Fruit fly (Drosophila melanogaster): ENCODE measurements around the gene CG42613.

CG42613 gene

dm6 chr3R:18983614-18984185 lies 54.7 kb downstream of the CG42613 start, which contains the start of the genes snRNP-U1-C and gukh (continued):
- no peak for TF ChIP-seq spab (GFP tag; optimal IDR thresholded peaks at IDR 0.05)
- TF ChIP-seq CG34406 (GFP tag; optimal IDR thresholded peaks at IDR 0.05): peak; percentile 83
- TF ChIP-seq CG7368 (GFP tag; optimal IDR thresholded peaks at IDR 0.05): peak; percentile 49
- TF ChIP-seq acj6 (GFP tag; optimal IDR thresholded peaks at IDR 0.05): peak; percentile 83
- no peak for TF ChIP-seq Blimp-1 (GFP tag; optimal IDR thresholded peaks at IDR 0.05)
- no peak for TF ChIP-seq CG6808 (GFP tag; optimal IDR thresholded peaks at IDR 0.05)
- TF ChIP-seq eg (GFP tag; IDR thresholded peaks at IDR 0.05): peak; percentile 90
- peak; percentile 74 for TF ChIP-seq CG32006 (GFP tag; optimal IDR thresholded peaks at IDR 0.05)
- TF ChIP-seq Sox14 (GFP tag; optimal IDR thresholded peaks at IDR 0.05): peak; percentile 63
- peak; percentile 78 for TF ChIP-seq Smox (GFP tag; optimal IDR thresholded peaks at IDR 0.05)
- TF ChIP-seq CG1621 (tag; optimal IDR thresholded peaks at IDR 0.05): no peak
- peak; percentile 73 for TF ChIP-seq svp (GFP tag)
- peak; percentile 61; the same call in 1 of the 2 replicates for TF ChIP-seq CG11294 (GFP tag; IDR thresholded peaks at IDR 0.05)
- TF ChIP-seq CG6276 (GFP tag; optimal IDR thresholded peaks at IDR 0.05): no peak
- TF ChIP-seq CG3032 (tag; optimal IDR thresholded peaks at IDR 0.05): peak; percentile 68
- peak; percentile 66 for TF ChIP-seq Sox15 (GFP tag; optimal IDR thresholded peaks at IDR 0.05)
- no peak for TF ChIP-seq fd85E (GFP tag; optimal IDR thresholded peaks at IDR 0.05)
- TF ChIP-seq CG4318 (GFP tag; optimal IDR thresholded peaks at IDR 0.05): peak; percentile 36
- TF ChIP-seq Eip78C (GFP tag): peak; percentile 79
- peak; percentile 86 for TF ChIP-seq CG6163 (GFP tag; IDR thresholded peaks at IDR 0.05)
- peak; percentile 46 for TF ChIP-seq Ets21C (GFP tag; optimal IDR thresholded peaks at IDR 0.05)
- peak; percentile 76 for TF ChIP-seq CG10631 (GFP tag; optimal IDR thresholded peaks at IDR 0.05)
- peak; percentile 78 for TF ChIP-seq Sox102F (GFP tag; optimal IDR thresholded peaks at IDR 0.05)
- TF ChIP-seq CG8632 (GFP tag; optimal IDR thresholded peaks at IDR 0.05): peak; percentile 71
- TF ChIP-seq dac (GFP tag; optimal IDR thresholded peaks at IDR 0.05): peak; percentile 42
- TF ChIP-seq CG11902 (GFP tag; optimal IDR thresholded peaks at IDR 0.05): peak; percentile 10
- TF ChIP-seq CG6792 (GFP tag; optimal IDR thresholded peaks at IDR 0.05): peak; percentile 59

- TF ChIP-seq Hr39 (GFP tag; optimal IDR thresholded peaks at IDR 0.05) (peak; percentile 79), CG8632 (GFP tag; optimal IDR thresholded peaks at IDR 0.05) (peak; percentile 88), CG1621 (tag; optimal IDR thresholded peaks at IDR 0.05) (peak; percentile 3), Sox102F (GFP tag; optimal IDR thresholded peaks at IDR 0.05) (peak; percentile 73), Ets96B (tag; optimal IDR thresholded peaks at IDR 0.05) (peak; percentile 88), eg (GFP tag; IDR thresholded peaks at IDR 0.05) (0 out of 3 replicates have a peak, but pooled peaks have one; percentile 37), net (GFP tag; optimal IDR thresholded peaks at IDR 0.05) (peak; percentile 79), dac (GFP tag; optimal IDR thresholded peaks at IDR 0.05) (no peak), CG6276 (GFP tag; optimal IDR thresholded peaks at IDR 0.05) (peak; percentile 44), lz (GFP tag; optimal IDR thresholded peaks at IDR 0.05) (peak; percentile 79), CG6163 (GFP tag; IDR thresholded peaks at IDR 0.05) (peak; percentile 58; the same call in 1 of the 3 replicates), CG31627 (GFP tag; optimal IDR thresholded peaks at IDR 0.05) (peak; percentile 84), vri (GFP tag; optimal IDR thresholded peaks at IDR 0.05) (peak; percentile 64), Blimp-1 (GFP tag; optimal IDR thresholded peaks at IDR 0.05) (peak; percentile 77), CG7368 (GFP tag; optimal IDR thresholded peaks at IDR 0.05) (peak; percentile 76), CG10631 (GFP tag; optimal IDR thresholded peaks at IDR 0.05) (peak; percentile 86), CG11902 (GFP tag; optimal IDR thresholded peaks at IDR 0.05) (peak; percentile 79), achi (GFP tag; optimal IDR thresholded peaks at IDR 0.05) (peak; percentile 83), CG11762 (GFP tag; optimal IDR thresholded peaks at IDR 0.05; ENCODE audit: insufficient read depth) (peak; percentile 71), topi (GFP tag; optimal IDR thresholded peaks at IDR 0.05) (peak; percentile 80), fd59A (GFP tag; optimal IDR thresholded peaks at IDR 0.05) (peak; percentile 74), spab (GFP tag; optimal IDR thresholded peaks at IDR 0.05) (peak; percentile 64), CG8119 (GFP tag; IDR thresholded peaks at IDR 0.05) (peak; percentile 78), Eip78C (GFP tag) (peak; percentile 93), CG3032 (tag; optimal IDR thresholded peaks at IDR 0.05) (peak; percentile 72), fkh (GFP tag; optimal IDR thresholded peaks at IDR 0.05) (peak; percentile 18), Sox14 (GFP tag; optimal IDR thresholded peaks at IDR 0.05) (peak; percentile 71), CG10669 (GFP tag; optimal IDR thresholded peaks at IDR 0.05) (peak; percentile 73), CG11294 (GFP tag; IDR thresholded peaks at IDR 0.05) (peak; percentile 16; the same call in 1 of the 2 replicates), esn (GFP tag; optimal IDR thresholded peaks at IDR 0.05) (peak; percentile 93), Smox (GFP tag; optimal IDR thresholded peaks at IDR 0.05) (peak; percentile 89), CG4318 (GFP tag; optimal IDR thresholded peaks at IDR 0.05) (peak; percentile 73), dsx (GFP tag; optimal IDR thresholded peaks at IDR 0.05; ENCODE audit: poor library complexity, severe bottlenecking) (peak; percentile 62), CG34406 (GFP tag; optimal IDR thresholded peaks at IDR 0.05) (peak; percentile 90), cyc (GFP tag; optimal IDR thresholded peaks at IDR 0.05) (peak; percentile 84), salr (GFP tag; optimal IDR thresholded peaks at IDR 0.05) (peak in 1 of 2 experiments; percentile 88)
Measured at dm6 chr3R:18985114-18985785, 56.3 kb downstream of the CG42613 start.
